Worm (Caenorhabditis elegans) whole organism, L2 larva: ENCODE measurements around the gene srj-40.

Experiments used
- elt-3 ChIP-seq: sonication (generic microtip); optimal IDR thresholded peaks from 2 replicates; lab custom pipeline; 2017; ENCODE audit warnings: missing biosample characterization, missing genetic modification characterization
- fos-1 ChIP-seq: fragments of 150-350 bp; optimal IDR thresholded peaks from 2 replicates; lab custom pipeline; 2014; ENCODE audit warnings: missing biosample characterization, missing genetic modification characterization
- lsy-2 ChIP-seq, 2 experiments: fragments of 150-350 bp in 1 of 2; sonication (generic microtip) in 1 of 2; optimal IDR thresholded peaks; 2 replicates each; lab custom pipeline; 2014 to 2017; ENCODE audit warnings: missing biosample characterization in 2 of 2, missing genetic modification characterization in 2 of 2
- mab-5 ChIP-seq: fragments of 150-350 bp; optimal IDR thresholded peaks from 2 replicates; lab custom pipeline; 2014; ENCODE audit warnings: missing biosample characterization, missing genetic modification characterization
- nhr-10 ChIP-seq: sonication (generic microtip); optimal IDR thresholded peaks from 2 replicates; lab custom pipeline; 2017; ENCODE audit warnings: missing biosample characterization, missing genetic modification characterization
- ztf-11 ChIP-seq: sonication (generic microtip); optimal IDR thresholded peaks from 2 replicates; lab custom pipeline; 2017; ENCODE audit warnings: missing biosample characterization, missing genetic modification characterization

ce11 chrV:4112516-4112915 is 10.8 kb downstream of the srj-40 start, which contains the start of gene srw-134:
- TF ChIP-seq nhr-10 (tag; lab: Kevin White, UChicago) (no peak), elt-3 (no peak), ztf-11 (no peak), mab-5 (tag; lab: Kevin White, UChicago) (no peak), lsy-2 (tag; optimal IDR thresholded peaks at IDR 0.05; lab: Kevin White, UChicago) (no peak), fos-1 (no peak)
